Fruit fly (Drosophila melanogaster) whole organism, embryonic: Measurements from ENCODE around the gene mAChR-C.

Source experiments
- CG10267 ChIP-seq: fragments of 200-800 bp; sonication (Bioruptor generic); optimal IDR thresholded peaks from 2 replicates; lab custom pipeline; 2018; ENCODE audit warnings: missing biosample characterization, mild to moderate bottlenecking, missing genetic modification characterization, moderate library complexity
- CG11398 ChIP-seq: fragments of 200-800 bp; sonication (Bioruptor generic); optimal IDR thresholded peaks from 2 replicates; lab custom pipeline; 2016; ENCODE audit warnings: missing biosample characterization, missing genetic modification characterization
- CG12155 ChIP-seq: fragments of 200-800 bp; sonication (Bioruptor generic); optimal IDR thresholded peaks from 3 replicates; lab custom pipeline; 2016; ENCODE audit warnings: missing biosample characterization, missing genetic modification characterization
- CG12236 ChIP-seq: fragments of 200-800 bp; sonication (Bioruptor generic); optimal IDR thresholded peaks from 2 replicates; lab custom pipeline; 2016; ENCODE audit warnings: missing biosample characterization, missing genetic modification characterization
- CG1647 ChIP-seq: fragments of 200-800 bp; sonication (Bioruptor generic); optimal IDR thresholded peaks from 3 replicates; lab custom pipeline; 2016; ENCODE audit warnings: missing biosample characterization, missing genetic modification characterization
- CG16863 ChIP-seq: fragments of 200-800 bp; sonication (Bioruptor generic); optimal IDR thresholded peaks from 3 replicates; lab custom pipeline; 2016; ENCODE audit warnings: missing biosample characterization, missing genetic modification characterization
- CG17186 ChIP-seq: fragments of 200-800 bp; sonication (Bioruptor generic); optimal IDR thresholded peaks from 3 replicates; lab custom pipeline; 2017; ENCODE audit warnings: missing biosample characterization, missing genetic modification reagents, missing genetic modification characterization
- CG34422 ChIP-seq: fragments of 200-800 bp; sonication (Bioruptor generic); IDR thresholded peaks from 3 replicates; pipeline ENCODE4 v1.3.6; 2022; ENCODE audit warnings: missing biosample characterization, missing genetic modification characterization
- CG3726 ChIP-seq: fragments of 200-800 bp; sonication (Bioruptor generic); IDR thresholded peaks from 3 replicates; pipeline ENCODE4, ENCODE4 v1.3.6; 2022; ENCODE audit warnings: missing biosample characterization, missing genetic modification characterization
- CG42726 ChIP-seq: fragments of 200-800 bp; sonication (Bioruptor generic); IDR thresholded peaks from 2 replicates; pipeline ENCODE4 v1.3.6; 2022; ENCODE audit warnings: missing biosample characterization, missing genetic modification characterization; ENCODE audit not compliant: partially characterized antibody
- CG8089 ChIP-seq: fragments of 200-800 bp; sonication (Bioruptor generic); optimal IDR thresholded peaks from 3 replicates; lab custom pipeline; 2016; ENCODE audit warnings: missing biosample characterization, missing genetic modification characterization
- CG8281 ChIP-seq: fragments of 200-800 bp; sonication (Bioruptor generic); optimal IDR thresholded peaks from 2 replicates; lab custom pipeline; 2018; ENCODE audit warnings: missing biosample characterization, mild to moderate bottlenecking, missing genetic modification characterization, moderate library complexity
- CG9727 ChIP-seq: fragments of 200-800 bp; sonication (Bioruptor generic); optimal IDR thresholded peaks from 3 replicates; lab custom pipeline; 2017; ENCODE audit warnings: missing biosample characterization, mild to moderate bottlenecking, missing genetic modification characterization
- Dad ChIP-seq: fragments of 200-800 bp; sonication (Bioruptor generic); optimal IDR thresholded peaks from 3 replicates; lab custom pipeline; 2016; ENCODE audit warnings: missing biosample characterization, missing genetic modification characterization
- Dll ChIP-seq: fragments of 200-800 bp; sonication (Bioruptor generic); IDR thresholded peaks from 4 replicates; pipeline ENCODE4 v1.3.6; 2022; ENCODE audit warnings: missing biosample characterization, missing genetic modification characterization; ENCODE audit not compliant: partially characterized antibody
- Doc2 ChIP-seq: fragments of 200-800 bp; sonication (Bioruptor generic); IDR thresholded peaks from 2 replicates; pipeline ENCODE4 v1.3.6; 2022; ENCODE audit warnings: missing biosample characterization, missing genetic modification characterization
- Elba2 ChIP-seq: fragments of 200-800 bp; sonication (Bioruptor generic); optimal IDR thresholded peaks from 3 replicates; lab custom pipeline; 2016; ENCODE audit warnings: missing biosample characterization, missing genetic modification characterization
- Fer1 ChIP-seq: fragments of 200-800 bp; sonication (Bioruptor generic); optimal IDR thresholded peaks from 2 replicates; lab custom pipeline; 2017; ENCODE audit warnings: missing biosample characterization, mild to moderate bottlenecking, missing genetic modification characterization
- Hr39 ChIP-seq: fragments of >200 bp; optimal IDR thresholded peaks from 2 replicates; lab custom pipeline; 2017
- Lhr ChIP-seq: fragments of 200-800 bp; sonication (Bioruptor generic); optimal IDR thresholded peaks from 3 replicates; lab custom pipeline; 2017; ENCODE audit warnings: mild to moderate bottlenecking, missing biosample characterization, missing genetic modification reagents, missing genetic modification characterization
- Lim3 ChIP-seq: fragments of 200-800 bp; sonication (Bioruptor generic); IDR thresholded peaks from 2 replicates; pipeline ENCODE4 v1.3.6; 2022; ENCODE audit warnings: missing biosample characterization, missing genetic modification characterization
- Myb ChIP-seq: fragments of 200-800 bp; sonication (Bioruptor generic); optimal IDR thresholded peaks from 2 replicates; lab custom pipeline; 2016; ENCODE audit warnings: missing biosample characterization, missing genetic modification characterization
- PHDP ChIP-seq: fragments of 200-800 bp; sonication (Bioruptor generic); optimal IDR thresholded peaks from 3 replicates; lab custom pipeline; 2018; ENCODE audit warnings: missing biosample characterization, mild to moderate bottlenecking, missing genetic modification characterization, moderate library complexity
- Side ChIP-seq: fragments of 200-800 bp; sonication (Bioruptor generic); optimal IDR thresholded peaks from 2 replicates; lab custom pipeline; 2016; ENCODE audit warnings: missing biosample characterization, missing genetic modification characterization
- Xrp1 ChIP-seq: fragments of 200-800 bp; sonication (Bioruptor generic); IDR thresholded peaks from 2 replicates; pipeline ENCODE4 v1.3.6; 2022; ENCODE audit warnings: missing biosample characterization, missing genetic modification characterization
- ase ChIP-seq: fragments of 200-800 bp; sonication (Bioruptor generic); IDR thresholded peaks from 3 replicates; pipeline ENCODE4 v1.3.6; 2022; ENCODE audit warnings: missing biosample characterization, missing genetic modification characterization
- dm ChIP-seq: fragments of 200-800 bp; sonication (Bioruptor generic); optimal IDR thresholded peaks from 3 replicates; lab custom pipeline; 2016; ENCODE audit warnings: missing biosample characterization, missing genetic modification characterization
- dysf ChIP-seq: fragments of 200-800 bp; sonication (Bioruptor generic); IDR thresholded peaks from 3 replicates; pipeline ENCODE4 v1.3.6; 2022; ENCODE audit warnings: missing biosample characterization, missing genetic modification characterization
- en ChIP-seq: fragments of 200-800 bp; sonication (Bioruptor generic); optimal IDR thresholded peaks from 2 replicates; lab custom pipeline; 2016; ENCODE audit warnings: missing biosample characterization, missing genetic modification characterization
- fd102C ChIP-seq: fragments of 200-800 bp; sonication (Bioruptor generic); optimal IDR thresholded peaks from 2 replicates; lab custom pipeline; 2018; ENCODE audit warnings: missing biosample characterization, mild to moderate bottlenecking, missing genetic modification characterization, moderate library complexity
- gro ChIP-seq: fragments of 200-800 bp; sonication (Bioruptor generic); optimal IDR thresholded peaks from 2 replicates; lab custom pipeline; 2016; ENCODE audit warnings: missing biosample characterization, missing genetic modification characterization
- hbn ChIP-seq: fragments of 200-800 bp; sonication (Bioruptor generic); IDR thresholded peaks from 2 replicates; pipeline ENCODE4 v1.3.6; 2022; ENCODE audit warnings: missing biosample characterization, missing genetic modification characterization; ENCODE audit not compliant: partially characterized antibody
- hth ChIP-seq: fragments of >200 bp; optimal IDR thresholded peaks from 2 replicates; lab custom pipeline; 2017; ENCODE audit warnings: inconsistent platforms
- jumu ChIP-seq: fragments of 200-800 bp; sonication (Bioruptor generic); optimal IDR thresholded peaks from 3 replicates; lab custom pipeline; 2016; ENCODE audit warnings: missing biosample characterization, missing genetic modification characterization
- nmo ChIP-seq: fragments of 200-800 bp; sonication (Bioruptor generic); optimal IDR thresholded peaks from 2 replicates; lab custom pipeline; 2018; ENCODE audit warnings: missing biosample characterization, mild to moderate bottlenecking, missing genetic modification characterization, moderate library complexity
- pho ChIP-seq: fragments of 200-800 bp; sonication (Bioruptor generic); optimal IDR thresholded peaks from 2 replicates; lab custom pipeline; 2016; ENCODE audit warnings: missing biosample characterization, missing genetic modification characterization
- prd ChIP-seq, 3 experiments: fragments of >200 bp in 2 of 3; fragments of 200-800 bp in 1 of 3; sonication (Bioruptor generic) in 1 of 3; optimal IDR thresholded peaks in 2 of 3; IDR thresholded peaks in 1 of 3; 2 replicates in 2 of 3; 3 replicates in 1 of 3; pipeline versions ENCODE4 v1.3.6 to Lab custom; 2017 to 2022; ENCODE audit warnings: missing biosample characterization in 1 of 3, missing genetic modification characterization in 1 of 3
- row ChIP-seq: fragments of 200-800 bp; sonication (Bioruptor generic); IDR thresholded peaks from 3 replicates; pipeline ENCODE4 v1.3.6; 2022; ENCODE audit warnings: missing biosample characterization, missing genetic modification characterization
- schlank ChIP-seq: fragments of 200-800 bp; sonication (Bioruptor generic); optimal IDR thresholded peaks from 2 replicates; lab custom pipeline; 2018; ENCODE audit warnings: missing biosample characterization, mild to moderate bottlenecking, missing genetic modification characterization
- seq ChIP-seq: fragments of 200-800 bp; sonication (Bioruptor generic); IDR thresholded peaks from 2 replicates; pipeline ENCODE4 v1.3.6; 2022; ENCODE audit warnings: missing biosample characterization, missing genetic modification characterization
- stwl ChIP-seq: fragments of 200-800 bp; sonication (Bioruptor generic); optimal IDR thresholded peaks from 3 replicates; lab custom pipeline; 2018; ENCODE audit warnings: missing biosample characterization, mild to moderate bottlenecking, missing genetic modification characterization, moderate library complexity
- tna ChIP-seq: fragments of 200-800 bp; sonication (Bioruptor generic); IDR thresholded peaks from 2 replicates; pipeline ENCODE4 v1.3.6; 2022; ENCODE audit warnings: missing biosample characterization, missing genetic modification characterization; ENCODE audit not compliant: partially characterized antibody
- unc-4 ChIP-seq: fragments of 200-800 bp; sonication (Bioruptor generic); IDR thresholded peaks from 2 replicates; pipeline ENCODE4 v1.3.6; 2022; ENCODE audit warnings: missing biosample characterization, missing genetic modification characterization; ENCODE audit not compliant: partially characterized antibody
- wek ChIP-seq: fragments of 200-800 bp; sonication (Bioruptor generic); optimal IDR thresholded peaks from 3 replicates; lab custom pipeline; 2018; ENCODE audit warnings: missing biosample characterization, mild to moderate bottlenecking, missing genetic modification characterization, moderate library complexity

Gene mAChR-C

DNA sequence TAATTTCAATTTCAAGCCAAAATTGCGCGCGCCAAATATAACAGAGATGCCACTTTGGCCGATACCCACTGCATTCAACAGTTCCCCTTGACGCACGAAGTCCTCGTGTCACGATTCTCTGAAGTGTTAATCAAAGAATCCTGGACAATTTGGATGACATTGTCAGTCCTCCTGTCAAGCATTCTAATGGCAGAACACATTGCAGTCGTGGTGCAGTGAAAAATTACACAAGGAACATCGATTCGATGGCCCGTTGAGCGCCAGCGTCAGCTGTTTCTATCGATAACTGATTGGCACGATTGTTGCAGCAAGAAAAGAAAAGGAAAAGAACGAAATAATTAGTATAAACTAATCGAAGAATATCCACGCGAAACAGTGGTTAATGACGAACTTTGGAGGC, 8.3 kb downstream of the mAChR-C start, which contains the start of gene nonC (continued):
- TF ChIP-seq Myb (GFP tag; lab: Kevin White, UChicago) (peak; percentile 34), CG34422 (GFP tag; lab: Robert Waterston, UW) (no peak), dm (GFP tag; lab: Kevin White, UChicago) (peak; percentile 30), CG3726 (no peak), hth (lab: Kevin White, UChicago) (no peak), en (GFP tag; lab: Kevin White, UChicago) (no peak), Dll (peak; percentile 95), Dad (GFP tag; lab: Kevin White, UChicago) (no peak), stwl (peak; percentile 37), fd102C (GFP tag; lab: Kevin White, UChicago) (no peak), pho (GFP tag; lab: Kevin White, UChicago) (no peak), CG11398 (no peak), CG42726 (GFP tag; lab: Robert Waterston, UW) (peak; percentile 86), ase (no peak), Side (no peak), unc-4 (GFP tag; lab: Robert Waterston, UW) (peak; percentile 81), tna (peak; percentile 84), jumu (GFP tag; lab: Kevin White, UChicago) (no peak), CG8281 (no peak), gro (GFP tag; lab: Kevin White, UChicago) (no peak), CG12155 (GFP tag; lab: Kevin White, UChicago) (no peak), PHDP (tag; lab: Kevin White, UChicago) (no peak), CG17186 (GFP tag; lab: Kevin White, UChicago) (peak; percentile 82), row (GFP tag; lab: Robert Waterston, UW) (peak; percentile 56), nmo (GFP tag; lab: Kevin White, UChicago) (peak; percentile 27), dysf (GFP tag; lab: Robert Waterston, UW) (no peak), Hr39 (no peak), wek (GFP tag; lab: Kevin White, UChicago) (no peak), Doc2 (no peak), CG10267 (tag; lab: Kevin White, UChicago) (no peak), CG9727 (GFP tag; lab: Kevin White, UChicago) (no peak), Lhr (no peak), seq (GFP tag; lab: Robert Waterston, UW) (no peak), CG8089 (GFP tag; lab: Kevin White, UChicago) (no peak), CG12236 (no peak), CG16863 (GFP tag; lab: Kevin White, UChicago) (no peak), Lim3 (GFP tag; lab: Robert Waterston, UW) (no peak), CG1647 (GFP tag; lab: Kevin White, UChicago) (no peak), Elba2 (no peak), Xrp1 (GFP tag; lab: Robert Waterston, UW) (no peak), hbn (GFP tag; lab: Robert Waterston, UW) (peak; percentile 80), schlank (tag; lab: Kevin White, UChicago) (no peak), Fer1 (GFP tag; lab: Kevin White, UChicago) (no peak), prd (optimal IDR thresholded peaks at IDR 0.05; lab: Kevin White, UChicago) (no peak), prd (GFP tag; IDR thresholded peaks at IDR 0.05; lab: Robert Waterston, UW) (no peak)
